Worm (Caenorhabditis elegans): Measurements from ENCODE around the gene srh-1.
A peak's percentile ranks its signal among the peaks of the same experiment; 100 is the strongest.
"Not testable (repeated sequence)": the region's sequence is repeated elsewhere in the genome, so short reads cannot be mapped to it uniquely, and the experiment has no call there.

srh-1 gene

ce11 chrV:11472209-11472608 is 13.4 kb upstream of the srh-1 start, which contains the start of the genes nas-20 and nas-21:
Gene nas-20 (minus strand): TSS chrV:11472309.
Gene nas-21 (plus strand): TSS chrV:11472564.
- no peak for TF ChIP-seq nhr-28 (tag; optimal IDR thresholded peaks at IDR 0.05)
- TF ChIP-seq ZK337.2 (GFP tag; IDR thresholded peaks at IDR 0.05): no peak
- TF ChIP-seq D1046.2 (GFP tag; IDR thresholded peaks at IDR 0.05): no peak

ce11 chrV:11474399-11474798 is 11.3 kb upstream of the srh-1 start, which contains the start of gene nas-22:
Gene nas-22 (plus strand): TSS chrV:11474699.
- TF ChIP-seq mxl-3 (GFP tag; optimal IDR thresholded peaks at IDR 0.05): no peak
- no peak for TF ChIP-seq nhr-237 (tag; optimal IDR thresholded peaks at IDR 0.05)
- no peak for TF ChIP-seq lin-13 (GFP tag; optimal IDR thresholded peaks at IDR 0.05)
- no peak for TF ChIP-seq ztf-7 (tag; optimal IDR thresholded peaks at IDR 0.05)
- no peak for TF ChIP-seq Y75B8A.6 (GFP tag; IDR thresholded peaks at IDR 0.05)
- no peak for TF ChIP-seq F26F4.8 (GFP tag; conservative IDR thresholded peaks at IDR 0.05)
- no peak for TF ChIP-seq nhr-48 (tag; optimal IDR thresholded peaks at IDR 0.05)
- no peak for TF ChIP-seq zip-2 (tag; optimal IDR thresholded peaks at IDR 0.05)
- TF ChIP-seq zfp-2 (tag; optimal IDR thresholded peaks at IDR 0.05): no peak
- no peak for TF ChIP-seq vab-7 (GFP tag; IDR thresholded peaks at IDR 0.05)
- TF ChIP-seq F49E8.2 (tag; optimal IDR thresholded peaks at IDR 0.05; ENCODE audit: borderline replicate concordance): no peak
- TF ChIP-seq nhr-11 (tag; optimal IDR thresholded peaks at IDR 0.05): no peak
- no peak for TF ChIP-seq php-3 (GFP tag; IDR thresholded peaks at IDR 0.05)
- TF ChIP-seq ceh-82 (tag; optimal IDR thresholded peaks at IDR 0.05): no peak
- no peak for TF ChIP-seq nhr-111 (GFP tag; optimal IDR thresholded peaks at IDR 0.05)
- TF ChIP-seq lsy-2 (tag; optimal IDR thresholded peaks at IDR 0.05): no peak
- TF ChIP-seq mes-2 (tag; optimal IDR thresholded peaks at IDR 0.05; ENCODE audit: poor library complexity, severe bottlenecking): no peak
- TF ChIP-seq mxl-2 (GFP tag; conservative IDR thresholded peaks at IDR 0.05): no peak
- TF ChIP-seq Y105C5A.15 (GFP tag; IDR thresholded peaks at IDR 0.05): no peak
- no peak for TF ChIP-seq dmd-9 (GFP tag; IDR thresholded peaks at IDR 0.05)

ce11 chrV:11475638-11476037 is 10.0 kb upstream of the srh-1 start, which contains the start of gene T11F9.7:
Gene T11F9.7 (plus strand): TSS chrV:11475938.
- TF ChIP-seq lim-7 (GFP tag; IDR thresholded peaks at IDR 0.05); nhr-10 (tag; optimal IDR thresholded peaks at IDR 0.05); dmd-8 (GFP tag; IDR thresholded peaks at IDR 0.05): not testable (repeated sequence)

ce11 chrV:11478028-11478427 is 7.6 kb upstream of the srh-1 start:
- TF ChIP-seq unc-62 (GFP tag; optimal IDR thresholded peaks at IDR 0.05 in 1 of 2) (peak in 1 of 2 experiments; percentile 41), unc-130 (GFP tag; optimal IDR thresholded peaks at IDR 0.05) (peak; percentile 53)
- TF ChIP-seq unc-62 (tag; optimal IDR thresholded peaks at IDR 0.05): not testable (repeated sequence)

ce11 chrV:11479406-11479805 is 6.3 kb upstream of the srh-1 start, which contains the start of gene T11F9.22:
Gene T11F9.22 (plus strand): TSS chrV:11479706.
- TF ChIP-seq spr-1 (tag; optimal IDR thresholded peaks at IDR 0.05): no peak
- TF ChIP-seq nhr-102 (tag; optimal IDR thresholded peaks at IDR 0.05): no peak
- no peak for TF ChIP-seq nhr-237 (tag; optimal IDR thresholded peaks at IDR 0.05)
- TF ChIP-seq unc-130 (GFP tag; optimal IDR thresholded peaks at IDR 0.05): no peak

ce11 chrV:11480734-11481133 is 4.9 kb upstream of the srh-1 start, which contains the start of gene T11F9.14:
Gene T11F9.14 (minus strand): TSS chrV:11480834.
- not testable (repeated sequence) for TF ChIP-seq ces-1 (GFP tag; optimal IDR thresholded peaks at IDR 0.05); zip-2 (tag; optimal IDR thresholded peaks at IDR 0.05); tag-97 (GFP tag; IDR thresholded peaks at IDR 0.05)

All from whole organism, L4 larva.